Fruit fly (Drosophila melanogaster) whole organism, prepupa: ENCODE data around the gene FucTB.

Experiments
- CG10631 ChIP-seq: fragments of 200-800 bp; sonication (Bioruptor generic); optimal IDR thresholded peaks from 2 replicates; lab custom pipeline; 2016; ENCODE audit warnings: missing biosample characterization, missing genetic modification characterization
- CG10669 ChIP-seq: fragments of 200-800 bp; sonication (Bioruptor generic); optimal IDR thresholded peaks from 3 replicates; lab custom pipeline; 2018; ENCODE audit warnings: missing biosample characterization, mild to moderate bottlenecking, missing genetic modification characterization, moderate library complexity
- CG11294 ChIP-seq: fragments of 200-800 bp; sonication (Bioruptor generic); IDR thresholded peaks from 2 replicates; pipeline ENCODE4 v1.3.6; 2022; ENCODE audit warnings: missing biosample characterization, missing genetic modification characterization
- CG11902 ChIP-seq: fragments of 200-800 bp; sonication (Bioruptor generic); optimal IDR thresholded peaks from 3 replicates; lab custom pipeline; 2016; ENCODE audit warnings: missing biosample characterization, missing genetic modification characterization
- CG1621 ChIP-seq: fragments of 200-800 bp; sonication (Bioruptor generic); optimal IDR thresholded peaks from 3 replicates; lab custom pipeline; 2018; ENCODE audit warnings: missing biosample characterization, mild to moderate bottlenecking, missing genetic modification characterization
- CG16779 ChIP-seq: fragments of 200-800 bp; sonication (Bioruptor generic); optimal IDR thresholded peaks from 3 replicates; lab custom pipeline; 2017; ENCODE audit warnings: missing biosample characterization, mild to moderate bottlenecking, missing genetic modification characterization
- CG3032 ChIP-seq: fragments of 200-800 bp; optimal IDR thresholded peaks from 2 replicates; lab custom pipeline; 2019; ENCODE audit warnings: missing biosample characterization, mild to moderate bottlenecking, missing genetic modification characterization, moderate library complexity
- CG31627 ChIP-seq: fragments of 200-800 bp; sonication (Bioruptor generic); optimal IDR thresholded peaks from 3 replicates; lab custom pipeline; 2016; ENCODE audit warnings: missing biosample characterization, missing genetic modification characterization
- CG32006 ChIP-seq: fragments of 200-800 bp; sonication (Bioruptor generic); optimal IDR thresholded peaks from 3 replicates; lab custom pipeline; 2017; ENCODE audit warnings: missing biosample characterization, mild to moderate bottlenecking, missing genetic modification characterization
- CG34406 ChIP-seq: fragments of 200-800 bp; sonication (Bioruptor generic); optimal IDR thresholded peaks from 3 replicates; lab custom pipeline; 2016; ENCODE audit warnings: missing biosample characterization, missing genetic modification characterization
- CG6163 ChIP-seq: fragments of 200-800 bp; sonication (Bioruptor generic); IDR thresholded peaks from 3 replicates; pipeline ENCODE4 v1.3.6; 2022; ENCODE audit warnings: missing biosample characterization, missing genetic modification characterization
- CG6808 ChIP-seq: fragments of 200-800 bp; sonication (Bioruptor generic); optimal IDR thresholded peaks from 3 replicates; lab custom pipeline; 2017; ENCODE audit warnings: missing biosample characterization, missing genetic modification characterization, mild to moderate bottlenecking, moderate library complexity, missing genetic modification reagents
- CG6854 ChIP-seq: fragments of 200-800 bp; sonication (Bioruptor generic); optimal IDR thresholded peaks from 2 replicates; lab custom pipeline; 2017; ENCODE audit warnings: missing biosample characterization, mild to moderate bottlenecking, missing genetic modification characterization
- CG7368 ChIP-seq: fragments of 200-800 bp; sonication (Bioruptor generic); optimal IDR thresholded peaks from 3 replicates; lab custom pipeline; 2016; ENCODE audit warnings: missing biosample characterization, missing genetic modification characterization
- CG8119 ChIP-seq: fragments of 200-800 bp; sonication (Bioruptor generic); IDR thresholded peaks from 3 replicates; pipeline ENCODE4 v1.3.6; 2022; ENCODE audit warnings: missing biosample characterization, missing genetic modification characterization
- CG8632 ChIP-seq: fragments of 200-800 bp; sonication (Bioruptor generic); optimal IDR thresholded peaks from 3 replicates; lab custom pipeline; 2016; ENCODE audit warnings: missing biosample characterization, missing genetic modification characterization
- CG9139 ChIP-seq: fragments of 200-800 bp; sonication (Bioruptor generic); optimal IDR thresholded peaks from 3 replicates; lab custom pipeline; 2017; ENCODE audit warnings: missing biosample characterization, mild to moderate bottlenecking, missing genetic modification characterization
- Eip75B ChIP-seq: fragments of 200-800 bp; sonication (Bioruptor generic); optimal IDR thresholded peaks from 3 replicates; lab custom pipeline; 2016; ENCODE audit warnings: missing biosample characterization, missing genetic modification characterization
- Eip93F ChIP-seq: fragments of 200-800 bp; sonication (Bioruptor generic); optimal IDR thresholded peaks from 2 replicates; lab custom pipeline; 2016; ENCODE audit warnings: missing biosample characterization, mild to moderate bottlenecking, missing genetic modification characterization
- Ets21C ChIP-seq: fragments of 200-800 bp; sonication (Bioruptor generic); optimal IDR thresholded peaks from 3 replicates; lab custom pipeline; 2016; ENCODE audit warnings: missing biosample characterization, missing genetic modification characterization
- Ets96B ChIP-seq: fragments of 200-800 bp; optimal IDR thresholded peaks from 2 replicates; lab custom pipeline; 2019; ENCODE audit warnings: missing biosample characterization, mild to moderate bottlenecking, missing genetic modification characterization, moderate library complexity
- Gug ChIP-seq: fragments of 200-800 bp; sonication (Bioruptor generic); IDR thresholded peaks from 2 replicates; pipeline ENCODE4 v1.3.6; 2022; ENCODE audit warnings: missing biosample characterization, missing genetic modification characterization
- Hr39 ChIP-seq: fragments of 200-800 bp; sonication (Bioruptor generic); optimal IDR thresholded peaks from 2 replicates; lab custom pipeline; 2016; ENCODE audit warnings: missing biosample characterization, missing genetic modification characterization
- Hr4 ChIP-seq: fragments of 200-800 bp; sonication (Bioruptor generic); optimal IDR thresholded peaks from 3 replicates; lab custom pipeline; 2016; ENCODE audit warnings: missing biosample characterization, missing genetic modification characterization
- Lpt ChIP-seq: fragments of 200-800 bp; sonication (Bioruptor generic); optimal IDR thresholded peaks from 3 replicates; lab custom pipeline; 2016; ENCODE audit warnings: missing biosample characterization, missing genetic modification characterization
- Met ChIP-seq: fragments of 200-800 bp; sonication (Bioruptor generic); optimal IDR thresholded peaks from 3 replicates; lab custom pipeline; 2016; ENCODE audit warnings: missing biosample characterization, missing genetic modification characterization
- OdsH ChIP-seq: fragments of 200-800 bp; sonication (Bioruptor generic); optimal IDR thresholded peaks from 3 replicates; lab custom pipeline; 2016; ENCODE audit warnings: missing biosample characterization, missing genetic modification characterization
- Smox ChIP-seq: fragments of 200-800 bp; sonication (Bioruptor generic); optimal IDR thresholded peaks from 3 replicates; lab custom pipeline; 2016; ENCODE audit warnings: missing biosample characterization, missing genetic modification characterization
- Sox102F ChIP-seq: fragments of 200-800 bp; sonication (Bioruptor generic); optimal IDR thresholded peaks from 2 replicates; lab custom pipeline; 2016; ENCODE audit warnings: missing biosample characterization, mild to moderate bottlenecking, missing genetic modification characterization
- Sox14 ChIP-seq: fragments of 200-800 bp; sonication (Bioruptor generic); optimal IDR thresholded peaks from 3 replicates; lab custom pipeline; 2016; ENCODE audit warnings: missing biosample characterization, missing genetic modification characterization
- Sox15 ChIP-seq: fragments of 200-800 bp; sonication (Bioruptor generic); optimal IDR thresholded peaks from 3 replicates; lab custom pipeline; 2016; ENCODE audit warnings: missing biosample characterization, missing genetic modification characterization
- achi ChIP-seq: fragments of 200-800 bp; sonication (Bioruptor generic); optimal IDR thresholded peaks from 3 replicates; lab custom pipeline; 2016; ENCODE audit warnings: missing biosample characterization, missing genetic modification characterization
- cyc ChIP-seq: fragments of 200-800 bp; sonication (Bioruptor generic); optimal IDR thresholded peaks from 3 replicates; lab custom pipeline; 2016; ENCODE audit warnings: missing biosample characterization, missing genetic modification characterization
- eg ChIP-seq: fragments of 200-800 bp; sonication (Bioruptor generic); IDR thresholded peaks from 3 replicates; pipeline ENCODE4 v1.3.6; 2022; ENCODE audit warnings: missing biosample characterization, missing genetic modification characterization
- esn ChIP-seq: fragments of 200-800 bp; sonication (Bioruptor generic); optimal IDR thresholded peaks from 2 replicates; lab custom pipeline; 2016; ENCODE audit warnings: missing biosample characterization, mild to moderate bottlenecking, missing genetic modification characterization, moderate library complexity
- fd59A ChIP-seq: fragments of 200-800 bp; sonication (Bioruptor generic); optimal IDR thresholded peaks from 2 replicates; lab custom pipeline; 2017; ENCODE audit warnings: missing biosample characterization, mild to moderate bottlenecking, missing genetic modification characterization, missing genetic modification reagents
- fd85E ChIP-seq: fragments of 200-800 bp; sonication (Bioruptor generic); optimal IDR thresholded peaks from 3 replicates; lab custom pipeline; 2016; ENCODE audit warnings: missing biosample characterization, missing genetic modification characterization
- fkh ChIP-seq: fragments of 200-800 bp; sonication (Bioruptor generic); optimal IDR thresholded peaks from 3 replicates; lab custom pipeline; 2017; ENCODE audit warnings: missing biosample characterization, mild to moderate bottlenecking, missing genetic modification characterization, moderate library complexity
- lz ChIP-seq: fragments of 200-800 bp; sonication (Bioruptor generic); optimal IDR thresholded peaks from 3 replicates; lab custom pipeline; 2016; ENCODE audit warnings: missing biosample characterization, missing genetic modification characterization
- net ChIP-seq: fragments of 200-800 bp; sonication (Bioruptor generic); optimal IDR thresholded peaks from 3 replicates; lab custom pipeline; 2016; ENCODE audit warnings: missing biosample characterization, missing genetic modification characterization
- pdm3 ChIP-seq: fragments of 200-800 bp; sonication (Bioruptor generic); optimal IDR thresholded peaks from 3 replicates; lab custom pipeline; 2016; ENCODE audit warnings: missing biosample characterization, missing genetic modification characterization
- salr ChIP-seq, 2 experiments: fragments of 200-800 bp; sonication (Bioruptor generic); optimal IDR thresholded peaks; 3 replicates each; lab custom pipeline; 2016 to 2018; ENCODE audit warnings: missing biosample characterization in 2 of 2, missing genetic modification characterization in 2 of 2, mild to moderate bottlenecking in 1 of 2
- spab ChIP-seq: fragments of 200-800 bp; sonication (Bioruptor generic); optimal IDR thresholded peaks from 2 replicates; lab custom pipeline; 2017; ENCODE audit warnings: missing biosample characterization, mild to moderate bottlenecking, missing genetic modification characterization, missing genetic modification reagents
- topi ChIP-seq: fragments of 200-800 bp; sonication (Bioruptor generic); optimal IDR thresholded peaks from 3 replicates; lab custom pipeline; 2016; ENCODE audit warnings: missing biosample characterization, missing genetic modification characterization
- vri ChIP-seq: fragments of 200-800 bp; sonication (Bioruptor generic); optimal IDR thresholded peaks from 3 replicates; lab custom pipeline; 2016; ENCODE audit warnings: missing biosample characterization, mild to moderate bottlenecking, missing genetic modification characterization

FucTB gene

dm6 chr2L:9449257-9449972, 18.6 kb upstream of the FucTB start (continued):
- TF ChIP-seq Hr39 (GFP tag; lab: Kevin White, UChicago), result peak; percentile 83
- peak; percentile 96 for TF ChIP-seq CG6854 (GFP tag; lab: Kevin White, UChicago)
- TF ChIP-seq Sox14, result peak; percentile 96
- TF ChIP-seq CG8119 (GFP tag; lab: Robert Waterston, UW), result peak; percentile 98
- TF ChIP-seq CG32006 (GFP tag; lab: Kevin White, UChicago), result peak; percentile 95
- TF ChIP-seq topi, result peak; percentile 90
- peak; percentile 86 for TF ChIP-seq Eip75B (GFP tag; lab: Kevin White, UChicago)
- peak; percentile 97 for TF ChIP-seq OdsH
- TF ChIP-seq CG9139 (GFP tag; lab: Kevin White, UChicago), result peak; percentile 89
- peak; percentile 95 for TF ChIP-seq esn (GFP tag; lab: Kevin White, UChicago)
- peak; percentile 86 for TF ChIP-seq fd85E (GFP tag; lab: Kevin White, UChicago)
- peak; percentile 96 for TF ChIP-seq Sox15 (GFP tag; lab: Kevin White, UChicago)
- peak; percentile 95 for TF ChIP-seq spab (GFP tag; lab: Kevin White, UChicago)

dm6 chr2L:9448322-9449256, 17.7 kb upstream of the FucTB start:
- TF ChIP-seq eg (GFP tag; lab: Robert Waterston, UW) (peak; percentile 4; the same call in 2 of the 3 replicates), CG6163 (no peak), achi (no peak), CG16779 (tag; lab: Kevin White, UChicago) (no peak), Lpt (GFP tag; lab: Kevin White, UChicago) (no peak), CG6854 (GFP tag; lab: Kevin White, UChicago) (no peak), esn (GFP tag; lab: Kevin White, UChicago) (peak; percentile 73), CG9139 (GFP tag; lab: Kevin White, UChicago) (no peak), Ets21C (GFP tag; lab: Kevin White, UChicago) (no peak), Hr39 (GFP tag; lab: Kevin White, UChicago) (peak; percentile 57), CG3032 (tag; lab: Kevin White, UChicago) (no peak), fd59A (GFP tag; lab: Kevin White, UChicago) (no peak), Eip75B (GFP tag; lab: Kevin White, UChicago) (peak; percentile 70), Smox (GFP tag; lab: Kevin White, UChicago) (peak; percentile 25), CG8119 (GFP tag; lab: Robert Waterston, UW) (no peak), CG10669 (GFP tag; lab: Kevin White, UChicago) (no peak), Eip93F (GFP tag; lab: Kevin White, UChicago) (no peak), CG8632 (GFP tag; lab: Kevin White, UChicago) (peak; percentile 50), Met (GFP tag; lab: Kevin White, UChicago) (peak; percentile 25), CG1621 (no peak), topi (peak; percentile 60), fd85E (GFP tag; lab: Kevin White, UChicago) (no peak), CG10631 (GFP tag; lab: Kevin White, UChicago) (no peak), salr (GFP tag; optimal IDR thresholded peaks at IDR 0.05; lab: Kevin White, UChicago) (peak in 1 of 2 experiments; percentile 37), CG31627 (GFP tag; lab: Kevin White, UChicago) (peak; percentile 39), pdm3 (GFP tag; lab: Kevin White, UChicago) (no peak), CG34406 (GFP tag; lab: Kevin White, UChicago) (no peak), net (GFP tag; lab: Kevin White, UChicago) (no peak), Sox102F (GFP tag; lab: Kevin White, UChicago) (no peak), Ets96B (tag; lab: Kevin White, UChicago) (no peak), CG6808 (peak; percentile 31), Hr4 (GFP tag; lab: Kevin White, UChicago) (peak; percentile 19), Sox15 (GFP tag; lab: Kevin White, UChicago) (peak; percentile 31), CG11902 (GFP tag; lab: Kevin White, UChicago) (peak; percentile 30), cyc (GFP tag; lab: Kevin White, UChicago) (peak; percentile 1), vri (GFP tag; lab: Kevin White, UChicago) (peak; percentile 75), CG11294 (GFP tag; lab: Robert Waterston, UW) (no peak), lz (GFP tag; lab: Kevin White, UChicago) (peak; percentile 66), Gug (GFP tag; lab: Robert Waterston, UW) (no peak), CG7368 (no peak), OdsH (peak; percentile 20), fkh (no peak)
